Worm (Caenorhabditis elegans) whole organism, young adult: ENCODE measurements around the gene spp-28.
A peak's percentile ranks its signal among the peaks of the same experiment; 100 is the strongest.

ENCODE experiments used
- B0019.2 ChIP-seq: fragments of 200-800 bp; sonication (Bioruptor generic); conservative IDR thresholded peaks from 2 replicates; pipeline ENCODE4 v1.3.6; 2022; ENCODE audit warnings: missing genetic modification reagents, missing genetic modification characterization, missing compliant biosample characterization
- B0336.3 ChIP-seq: fragments of 200-800 bp; sonication (Bioruptor generic); IDR thresholded peaks from 2 replicates; pipeline ENCODE4 v1.3.6; 2022; ENCODE audit warnings: missing genetic modification characterization, missing compliant biosample characterization
- C06A6.2 ChIP-seq: fragments of 200-800 bp; sonication (Bioruptor generic); conservative IDR thresholded peaks from 2 replicates; pipeline ENCODE4 v1.3.6; 2022; ENCODE audit warnings: missing genetic modification characterization, missing compliant biosample characterization
- F10E7.11 ChIP-seq: sonication (generic microtip); optimal IDR thresholded peaks from 2 replicates; lab custom pipeline; 2017; ENCODE audit warnings: mild to moderate bottlenecking, missing genetic modification characterization, moderate library complexity, missing compliant biosample characterization
- F22D6.2 ChIP-seq: sonication (generic microtip); optimal IDR thresholded peaks from 2 replicates; lab custom pipeline; 2016; ENCODE audit warnings: mild to moderate bottlenecking, missing genetic modification characterization, missing compliant biosample characterization
- F23B12.7 ChIP-seq: sonication (generic microtip); optimal IDR thresholded peaks from 2 replicates; lab custom pipeline; 2017; ENCODE audit warnings: missing genetic modification characterization, mild to moderate bottlenecking, missing compliant biosample characterization, antibody characterized with exemption, moderate library complexity; ENCODE audit not compliant: insufficient read depth
- Y56A3A.18 ChIP-seq: fragments of 200-800 bp; sonication (Bioruptor generic); IDR thresholded peaks from 2 replicates; pipeline ENCODE4 v1.3.6; 2022; ENCODE audit warnings: missing genetic modification reagents, missing genetic modification characterization, missing compliant biosample characterization
- Y79H2A.3 ChIP-seq: fragments of 200-800 bp; sonication (Bioruptor generic); conservative IDR thresholded peaks from 2 replicates; pipeline ENCODE4 v1.3.6; 2022; ENCODE audit warnings: missing genetic modification reagents, missing genetic modification characterization, missing compliant biosample characterization
- ama-1 ChIP-seq, 3 experiments: fragments of 150-350 bp in 1 of 3; sonication (generic microtip) in 2 of 3; optimal IDR thresholded peaks; 2 replicates each; lab custom pipeline; 2014 to 2018; ENCODE audit warnings: missing biosample characterization in 2 of 3, missing genetic modification characterization in 2 of 3, missing genetic modification reagents in 2 of 3
- aptf-3 ChIP-seq: fragments of 200-800 bp; sonication (Bioruptor generic); IDR thresholded peaks from 2 replicates; pipeline ENCODE4 v1.3.6; 2022; ENCODE audit warnings: missing genetic modification characterization, missing compliant biosample characterization
- atf-7 ChIP-seq: sonication (generic microtip); optimal IDR thresholded peaks from 2 replicates; lab custom pipeline; 2017; ENCODE audit warnings: mild to moderate bottlenecking, missing genetic modification characterization, missing compliant biosample characterization
- athp-1 ChIP-seq: sonication (generic microtip); optimal IDR thresholded peaks from 2 replicates; lab custom pipeline; 2017; ENCODE audit warnings: mild to moderate bottlenecking, missing genetic modification characterization, missing compliant biosample characterization
- attf-3 ChIP-seq: fragments of 200-800 bp; sonication (Bioruptor generic); conservative IDR thresholded peaks from 2 replicates; pipeline ENCODE4 v1.3.6; 2022; ENCODE audit warnings: missing genetic modification reagents, missing genetic modification characterization, missing compliant biosample characterization
- attf-5 ChIP-seq: fragments of 200-800 bp; sonication (Bioruptor generic); optimal IDR thresholded peaks from 2 replicates; lab custom pipeline; 2018; ENCODE audit warnings: mild to moderate bottlenecking, missing genetic modification characterization, missing compliant biosample characterization
- bed-2 ChIP-seq: fragments of 200-800 bp; sonication (Bioruptor generic); IDR thresholded peaks from 2 replicates; pipeline ENCODE4 v1.3.6; 2022; ENCODE audit warnings: missing genetic modification reagents, missing genetic modification characterization, missing compliant biosample characterization
- ceh-100 ChIP-seq: fragments of 200-800 bp; sonication (Bioruptor generic); IDR thresholded peaks from 2 replicates; pipeline ENCODE4 v1.3.6; 2022; ENCODE audit warnings: missing genetic modification reagents, missing genetic modification characterization, missing compliant biosample characterization
- ceh-27 ChIP-seq: fragments of 200-800 bp; sonication (Bioruptor generic); optimal IDR thresholded peaks from 2 replicates; lab custom pipeline; 2018; ENCODE audit warnings: mild to moderate bottlenecking, missing genetic modification characterization, moderate library complexity, missing compliant biosample characterization
- chd-7 ChIP-seq: sonication (generic microtip); optimal IDR thresholded peaks from 2 replicates; lab custom pipeline; 2016; ENCODE audit warnings: mild to moderate bottlenecking, missing genetic modification characterization, moderate library complexity, missing compliant biosample characterization
- dox-1 ChIP-seq: fragments of 200-800 bp; sonication (Bioruptor generic); IDR thresholded peaks from 2 replicates; pipeline ENCODE4 v1.3.6; 2022; ENCODE audit warnings: missing genetic modification reagents, missing genetic modification characterization, missing compliant biosample characterization
- dpff-1 ChIP-seq: sonication (generic microtip); optimal IDR thresholded peaks from 2 replicates; lab custom pipeline; 2017; ENCODE audit warnings: mild to moderate bottlenecking, missing genetic modification characterization, missing compliant biosample characterization
- efl-1 ChIP-seq: fragments of 150-350 bp; optimal IDR thresholded peaks from 2 replicates; lab custom pipeline; 2014; ENCODE audit warnings: missing biosample characterization, missing genetic modification reagents, missing genetic modification characterization
- ekl-4 ChIP-seq: fragments of 200-800 bp; sonication (Bioruptor generic); IDR thresholded peaks from 2 replicates; pipeline ENCODE4 v1.3.6; 2022; ENCODE audit warnings: missing genetic modification reagents, missing genetic modification characterization, missing compliant biosample characterization
- gei-17 ChIP-seq: fragments of 200-800 bp; sonication (Bioruptor generic); optimal IDR thresholded peaks from 2 replicates; lab custom pipeline; 2018; ENCODE audit warnings: mild to moderate bottlenecking, missing genetic modification characterization, missing compliant biosample characterization
- hlh-26 ChIP-seq: fragments of 200-800 bp; sonication (Bioruptor generic); conservative IDR thresholded peaks from 2 replicates; pipeline ENCODE4 v1.3.6; 2022; ENCODE audit warnings: missing genetic modification reagents, missing genetic modification characterization, missing compliant biosample characterization
- hrde-1 ChIP-seq: sonication (generic microtip); optimal IDR thresholded peaks from 2 replicates; lab custom pipeline; 2016; ENCODE audit warnings: missing genetic modification characterization, mild to moderate bottlenecking, missing compliant biosample characterization, moderate library complexity, missing genotype, missing genetic modification reagents, borderline replicate concordance
- lag-1 ChIP-seq: fragments of 200-800 bp; sonication (Bioruptor generic); IDR thresholded peaks from 2 replicates; pipeline ENCODE4 v1.3.6; 2022; ENCODE audit warnings: missing genetic modification reagents, missing genetic modification characterization, missing compliant biosample characterization
- lin-40 ChIP-seq: sonication (generic microtip); optimal IDR thresholded peaks from 2 replicates; lab custom pipeline; 2016; ENCODE audit warnings: missing genetic modification characterization, mild to moderate bottlenecking, missing compliant biosample characterization, missing genotype, missing genetic modification reagents
- lir-1 ChIP-seq: fragments of 200-800 bp; sonication (Bioruptor generic); conservative IDR thresholded peaks from 2 replicates; pipeline ENCODE4 v1.3.6; 2022; ENCODE audit warnings: missing genetic modification reagents, missing genetic modification characterization, missing compliant biosample characterization
- lsy-27 ChIP-seq: sonication (generic microtip); optimal IDR thresholded peaks from 2 replicates; lab custom pipeline; 2017; ENCODE audit warnings: missing genetic modification characterization, mild to moderate bottlenecking, missing compliant biosample characterization, antibody characterized with exemption, missing genotype, borderline replicate concordance; ENCODE audit not compliant: insufficient read depth
- madf-3 ChIP-seq: fragments of 200-800 bp; sonication (Bioruptor generic); IDR thresholded peaks from 2 replicates; pipeline ENCODE4 v1.3.6; 2022; ENCODE audit warnings: missing genetic modification reagents, missing genetic modification characterization, missing compliant biosample characterization
- madf-6 ChIP-seq: fragments of 200-800 bp; sonication (Bioruptor generic); IDR thresholded peaks from 2 replicates; pipeline ENCODE4 v1.3.6; 2022; ENCODE audit warnings: missing genetic modification reagents, missing genetic modification characterization, missing compliant biosample characterization
- mes-4 ChIP-seq: sonication (generic microtip); optimal IDR thresholded peaks from 2 replicates; lab custom pipeline; 2016; ENCODE audit warnings: missing genotype, missing genetic modification characterization, missing compliant biosample characterization
- nfya-2 ChIP-seq: fragments of 200-800 bp; sonication (Bioruptor generic); IDR thresholded peaks from 2 replicates; pipeline ENCODE4 v1.3.6; 2022; ENCODE audit warnings: missing genetic modification reagents, missing genetic modification characterization, missing compliant biosample characterization
- nhr-120 ChIP-seq: fragments of 200-800 bp; sonication (Bioruptor generic); IDR thresholded peaks from 2 replicates; pipeline ENCODE4 v1.3.6; 2022; ENCODE audit warnings: missing genetic modification characterization, missing compliant biosample characterization
- nhr-179 ChIP-seq: sonication (generic microtip); optimal IDR thresholded peaks from 2 replicates; lab custom pipeline; 2016; ENCODE audit warnings: mild to moderate bottlenecking, missing genetic modification characterization, missing compliant biosample characterization
- nhr-27 ChIP-seq: fragments of 200-800 bp; sonication (Bioruptor generic); optimal IDR thresholded peaks from 2 replicates; lab custom pipeline; 2018; ENCODE audit warnings: mild to moderate bottlenecking, missing genetic modification characterization, moderate library complexity, missing compliant biosample characterization
- nhr-90 ChIP-seq: sonication (generic microtip); optimal IDR thresholded peaks from 2 replicates; lab custom pipeline; 2016; ENCODE audit warnings: missing genotype, mild to moderate bottlenecking, missing genetic modification characterization, missing compliant biosample characterization
- pha-4 ChIP-seq: fragments of 150-350 bp; sonication (generic microtip); optimal IDR thresholded peaks from 2 replicates; lab custom pipeline; 2014; ENCODE audit warnings: missing biosample characterization, missing genetic modification reagents, missing genetic modification characterization
- rec-8 ChIP-seq, 2 experiments: sonication (generic microtip); optimal IDR thresholded peaks; 2 replicates each; lab custom pipeline; 2016; ENCODE audit warnings: mild to moderate bottlenecking in 2 of 2, missing genetic modification characterization in 2 of 2, missing genetic modification reagents in 2 of 2, missing genotype in 2 of 2, missing biosample characterization in 1 of 2, missing compliant biosample characterization in 1 of 2, moderate library complexity in 1 of 2
- rpc-1 ChIP-seq, 2 experiments: fragments of 150-350 bp in 1 of 2; sonication (generic microtip) in 1 of 2; optimal IDR thresholded peaks; 2 replicates each; lab custom pipeline; 2014 to 2018; ENCODE audit warnings: missing biosample characterization in 1 of 2, missing genetic modification characterization in 1 of 2, missing genetic modification reagents in 1 of 2, missing genotype in 1 of 2
- sea-2 ChIP-seq: fragments of 200-800 bp; sonication (Bioruptor generic); IDR thresholded peaks from 2 replicates; pipeline ENCODE4 v1.3.6; 2022; ENCODE audit warnings: missing genetic modification characterization, missing compliant biosample characterization
- snpc-1.1 ChIP-seq: sonication (generic microtip); optimal IDR thresholded peaks from 2 replicates; lab custom pipeline; 2017; ENCODE audit warnings: missing genetic modification characterization, mild to moderate bottlenecking, missing compliant biosample characterization, antibody characterized with exemption, moderate library complexity, missing genotype, missing genetic modification reagents; ENCODE audit not compliant: insufficient read depth
- somi-1 ChIP-seq: fragments of 200-800 bp; sonication (Bioruptor generic); optimal IDR thresholded peaks from 2 replicates; lab custom pipeline; 2018; ENCODE audit warnings: mild to moderate bottlenecking, missing genetic modification characterization, missing compliant biosample characterization
- tbp1 ChIP-seq: fragments of 200-800 bp; sonication (Bioruptor generic); optimal IDR thresholded peaks from 2 replicates; lab custom pipeline; 2018; ENCODE audit warnings: mild to moderate bottlenecking, missing genetic modification characterization, missing compliant biosample characterization
- unc-130 ChIP-seq: sonication (generic microtip); optimal IDR thresholded peaks from 2 replicates; lab custom pipeline; 2016; ENCODE audit warnings: missing genetic modification reagents, missing genetic modification characterization, missing compliant biosample characterization
- ztf-18 ChIP-seq: sonication (generic microtip); optimal IDR thresholded peaks from 2 replicates; lab custom pipeline; 2016; ENCODE audit warnings: missing genotype, mild to moderate bottlenecking, missing genetic modification characterization, missing compliant biosample characterization
- ztf-6 ChIP-seq: fragments of 200-800 bp; sonication (Bioruptor generic); IDR thresholded peaks from 2 replicates; pipeline ENCODE4 v1.3.6; 2022; ENCODE audit warnings: missing genetic modification reagents, missing genetic modification characterization, missing compliant biosample characterization

spp-28 gene

ce11 chrIII:4193659-4194103 is 3.5 kb upstream of the spp-28 start, which contains the start of gene xbp-1 (continued):
- TF ChIP-seq ekl-4 (GFP tag; lab: Robert Waterston, UW) (peak; percentile 78), attf-3 (no peak), F23B12.7 (tag; lab: Kevin White, UChicago) (peak; percentile 31), nhr-179 (tag; lab: Kevin White, UChicago) (no peak), nhr-90 (peak; percentile 79), rpc-1 (optimal IDR thresholded peaks at IDR 0.05; lab: Kevin White, UChicago) (no peak), rpc-1 (tag; optimal IDR thresholded peaks at IDR 0.05; lab: Kevin White, UChicago) (no peak), attf-5 (GFP tag; lab: Kevin White, UChicago) (peak; percentile 98), nhr-27 (tag; lab: Kevin White, UChicago) (no peak), F10E7.11 (no peak), madf-3 (GFP tag; lab: Robert Waterston, UW) (peak; percentile 95), ceh-27 (GFP tag; lab: Kevin White, UChicago) (peak; percentile 69), ceh-100 (GFP tag; lab: Robert Waterston, UW) (no peak), lag-1 (GFP tag; lab: Robert Waterston, UW) (no peak), C06A6.2 (GFP tag; lab: Robert Waterston, UW) (peak; percentile 62), aptf-3 (no peak), unc-130 (no peak), atf-7 (tag; lab: Kevin White, UChicago) (peak; percentile 99), somi-1 (GFP tag; lab: Kevin White, UChicago) (peak; percentile 59), B0019.2 (GFP tag; lab: Robert Waterston, UW) (no peak), ama-1 (optimal IDR thresholded peaks at IDR 0.05; lab: Kevin White, UChicago) (peak; percentile 75), ama-1 (GFP tag; optimal IDR thresholded peaks at IDR 0.05; lab: Kevin White, UChicago) (no peak), hrde-1 (tag; lab: Kevin White, UChicago) (no peak), gei-17 (GFP tag; lab: Kevin White, UChicago) (peak; percentile 38), efl-1 (GFP tag; lab: Kevin White, UChicago) (no peak), rec-8 (tag; optimal IDR thresholded peaks at IDR 0.05; lab: Kevin White, UChicago) (no peak), sea-2 (no peak), athp-1 (tag; lab: Kevin White, UChicago) (peak; percentile 41), lsy-27 (tag; lab: Kevin White, UChicago) (no peak), dox-1 (GFP tag; lab: Robert Waterston, UW) (peak; percentile 92), chd-7 (tag; lab: Kevin White, UChicago) (peak; percentile 77), pha-4 (tag; lab: Kevin White, UChicago) (peak; percentile 94), nhr-120 (GFP tag; lab: Robert Waterston, UW) (no peak), lir-1 (GFP tag; lab: Robert Waterston, UW) (no peak; the same call in 1 of the 2 replicates), madf-6 (peak; percentile 38; the same call in 1 of the 2 replicates), Y79H2A.3 (no peak), tbp1 (GFP tag; lab: Kevin White, UChicago) (peak; percentile 64), ztf-6 (GFP tag; lab: Robert Waterston, UW) (peak; percentile 32; the same call in 1 of the 2 replicates), mes-4 (tag; lab: Kevin White, UChicago) (no peak), F22D6.2 (tag; lab: Kevin White, UChicago) (peak; percentile 47), lin-40 (tag; lab: Kevin White, UChicago) (peak; percentile 84), bed-2 (GFP tag; lab: Robert Waterston, UW) (no peak), snpc-1.1 (tag; lab: Kevin White, UChicago) (no peak), ztf-18 (tag; lab: Kevin White, UChicago) (peak; percentile 64), dpff-1 (tag; lab: Kevin White, UChicago) (no peak), hlh-26 (no peak), nfya-2 (GFP tag; lab: Robert Waterston, UW) (no peak), Y56A3A.18 (no peak), B0336.3 (GFP tag; lab: Robert Waterston, UW) (peak; percentile 80)
